Fruit fly (Drosophila melanogaster) whole organism, pupa: ENCODE data around the gene sxe2.

Experiments used
- CG12605 ChIP-seq: fragments of 200-800 bp; sonication (Bioruptor generic); IDR thresholded peaks from 2 replicates; pipeline ENCODE4 v1.3.6; 2022; ENCODE audit warnings: missing biosample characterization, missing genetic modification characterization
- CG15710 ChIP-seq: fragments of 200-800 bp; sonication (Bioruptor generic); optimal IDR thresholded peaks from 2 replicates; lab custom pipeline; 2018; ENCODE audit warnings: missing biosample characterization, mild to moderate bottlenecking, missing genetic modification characterization, moderate library complexity
- CG34367 ChIP-seq: fragments of 200-800 bp; sonication (Bioruptor generic); optimal IDR thresholded peaks from 2 replicates; lab custom pipeline; 2018; ENCODE audit warnings: missing biosample characterization, mild to moderate bottlenecking, missing genetic modification characterization
- CG4496 ChIP-seq: fragments of 200-800 bp; sonication (Bioruptor generic); IDR thresholded peaks from 3 replicates; pipeline ENCODE4 v1.3.6; 2022; ENCODE audit warnings: missing biosample characterization, missing genetic modification characterization
- CG8301 ChIP-seq: fragments of 200-800 bp; sonication (Bioruptor generic); optimal IDR thresholded peaks from 2 replicates; lab custom pipeline; 2018; ENCODE audit warnings: missing biosample characterization, mild to moderate bottlenecking, missing genetic modification characterization
- Pif1B ChIP-seq: fragments of 200-800 bp; sonication (Bioruptor generic); optimal IDR thresholded peaks from 3 replicates; lab custom pipeline; 2016; ENCODE audit warnings: missing biosample characterization, missing genetic modification characterization
- Snoo ChIP-seq: fragments of 200-800 bp; sonication (Bioruptor generic); optimal IDR thresholded peaks from 3 replicates; lab custom pipeline; 2017; ENCODE audit warnings: missing biosample characterization, mild to moderate bottlenecking, missing genetic modification characterization, inconsistent platforms

dm6 chr3R:16091910-16092627 is 8.4 kb downstream of the sxe2 start:
- TF ChIP-seq CG4496 (GFP tag; lab: Robert Waterston, UW) (no peak), CG12605 (GFP tag; lab: Robert Waterston, UW) (no peak), Pif1B (GFP tag; lab: Kevin White, UChicago) (no peak), CG8301 (tag; lab: Kevin White, UChicago) (no peak), CG34367 (tag; lab: Kevin White, UChicago) (no peak), CG15710 (tag; lab: Kevin White, UChicago) (no peak), Snoo (tag; lab: Kevin White, UChicago) (no peak)
